Worm (Caenorhabditis elegans) whole organism, L3 larva: ENCODE measurements around the gene F13A2.1.

ENCODE experiments used
- aly-2 ChIP-seq: fragments of 150-350 bp; optimal IDR thresholded peaks from 2 replicates; lab custom pipeline; 2014; ENCODE audit warnings: missing biosample characterization, missing genetic modification characterization
- ama-1 ChIP-seq: fragments of 150-350 bp; optimal IDR thresholded peaks from 2 replicates; lab custom pipeline; 2018
- fos-1 ChIP-seq: fragments of 150-350 bp; optimal IDR thresholded peaks from 2 replicates; lab custom pipeline; 2014; ENCODE audit warnings: missing biosample characterization, missing genetic modification characterization
- lin-39 ChIP-seq: fragments of 150-350 bp; optimal IDR thresholded peaks from 2 replicates; lab custom pipeline; 2018; ENCODE audit warnings: missing biosample characterization, missing genetic modification reagents, missing genetic modification characterization
- nhr-237 ChIP-seq: fragments of 150-350 bp; optimal IDR thresholded peaks from 2 replicates; lab custom pipeline; 2014; ENCODE audit warnings: missing biosample characterization, missing genetic modification characterization
- ztf-4 ChIP-seq: fragments of 150-350 bp; optimal IDR thresholded peaks from 2 replicates; lab custom pipeline; 2014; ENCODE audit warnings: missing biosample characterization, missing genetic modification characterization

DNA sequence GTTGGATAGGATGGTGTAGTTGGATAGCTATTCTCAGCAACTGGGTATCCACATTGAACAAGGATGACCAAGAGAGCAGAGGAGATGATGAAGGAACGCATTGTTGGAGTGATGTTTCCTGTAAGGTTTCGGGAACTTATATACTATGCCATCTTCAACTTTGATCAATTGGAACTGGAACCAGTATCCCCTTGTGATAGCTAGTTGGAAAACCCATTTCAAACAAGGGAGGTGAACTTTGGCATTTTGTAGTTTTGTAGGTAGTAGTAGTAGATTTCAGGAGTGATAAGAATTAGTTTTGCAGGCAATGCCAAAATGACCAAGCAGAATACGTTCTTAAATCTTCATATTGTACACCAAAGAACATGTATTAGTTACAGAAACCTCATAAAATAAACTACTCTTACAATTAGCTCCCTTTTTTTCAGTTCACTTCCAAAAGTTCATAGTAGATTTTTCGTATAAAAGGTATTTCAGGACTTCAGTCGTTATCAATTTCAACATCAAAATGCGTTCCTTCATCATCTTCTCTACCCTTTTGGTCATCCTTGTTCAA is 37.6 kb upstream of the F13A2.1 start, which contains the start of the genes Y47D7A.7 and Y47D7A.2:
- TF ChIP-seq aly-2 (no peak), lin-39 (tag; lab: Kevin White, UChicago) (no peak), ztf-4 (tag; lab: Kevin White, UChicago) (no peak), nhr-237 (tag; lab: Kevin White, UChicago) (no peak), ama-1 (lab: Kevin White, UChicago) (no peak), fos-1 (tag; lab: Kevin White, UChicago) (no peak)
